Fruit fly (Drosophila melanogaster): ENCODE results near the gene Tengl2.

The Tengl2 gene

DNA sequence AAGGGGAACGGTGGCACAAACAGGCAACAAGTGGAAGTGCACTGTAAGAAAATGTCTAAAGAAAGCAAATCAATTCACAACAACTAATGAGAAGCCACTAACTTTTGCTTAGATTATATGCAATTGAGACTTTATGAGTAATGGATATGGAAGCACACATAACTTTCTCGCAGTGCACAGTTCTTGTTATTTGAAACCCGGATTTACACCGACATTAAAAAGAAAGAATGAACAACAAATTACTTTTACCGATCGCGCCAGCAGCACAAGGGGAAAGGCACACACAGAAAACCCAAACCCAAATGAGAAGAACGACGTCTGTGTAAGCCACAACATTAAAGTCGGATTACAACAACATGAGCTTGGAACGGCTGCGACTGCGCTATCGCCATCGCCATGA lies 50.1 kb downstream of the Tengl2 start (continued):
- TF ChIP-seq twi (tag; optimal IDR thresholded peaks at IDR 0.05) (peak; percentile 70), klu (GFP tag; IDR thresholded peaks at IDR 0.05) (no peak), cas (GFP tag; IDR thresholded peaks at IDR 0.05) (no peak), z (GFP tag; IDR thresholded peaks at IDR 0.05) (no peak), dmrt99B (tag; optimal IDR thresholded peaks at IDR 0.05) (peak; percentile 56), crol (GFP tag; IDR thresholded peaks at IDR 0.05) (no peak), seq (GFP tag; IDR thresholded peaks at IDR 0.05) (no peak), CG12071 (GFP tag; optimal IDR thresholded peaks at IDR 0.05) (no peak), CG8944 (GFP tag; optimal IDR thresholded peaks at IDR 0.05) (peak; percentile 77), p53 (GFP tag; optimal IDR thresholded peaks at IDR 0.05) (no peak), oc (tag; optimal IDR thresholded peaks at IDR 0.05) (peak; percentile 59), ems (GFP tag; optimal IDR thresholded peaks at IDR 0.05) (peak; percentile 13), zen2 (GFP tag; IDR thresholded peaks at IDR 0.05; ENCODE audit: partially characterized antibody) (no peak), CG1603 (tag; optimal IDR thresholded peaks at IDR 0.05) (peak; percentile 88), CG18262 (tag; optimal IDR thresholded peaks at IDR 0.05) (peak; percentile 90), row (GFP tag; IDR thresholded peaks at IDR 0.05) (peak; percentile 70), NfI (GFP tag; optimal IDR thresholded peaks at IDR 0.05) (peak; percentile 27), dati (GFP tag; IDR thresholded peaks at IDR 0.05) (no peak), CG8089 (GFP tag; optimal IDR thresholded peaks at IDR 0.05) (peak; percentile 75), mirr (GFP tag; optimal IDR thresholded peaks at IDR 0.05) (no peak), Bgb (GFP tag; IDR thresholded peaks at IDR 0.05; ENCODE audit: partially characterized antibody) (no peak), CG1529 (GFP tag; optimal IDR thresholded peaks at IDR 0.05) (peak; percentile 66), CG31365 (tag; optimal IDR thresholded peaks at IDR 0.05) (peak; percentile 14), prd (optimal IDR thresholded peaks at IDR 0.05) (no peak), prd (GFP tag; IDR thresholded peaks at IDR 0.05) (peak; percentile 82), Abd-B (GFP tag; optimal IDR thresholded peaks at IDR 0.05) (peak; percentile 54), NC2α (GFP tag; optimal IDR thresholded peaks at IDR 0.05) (no peak), pros (GFP tag; optimal IDR thresholded peaks at IDR 0.05) (no peak), CG12659 (GFP tag; optimal IDR thresholded peaks at IDR 0.05) (peak; percentile 6), CG3065 (GFP tag; optimal IDR thresholded peaks at IDR 0.05) (peak; percentile 62), kah (GFP tag; optimal IDR thresholded peaks at IDR 0.05) (peak; percentile 32), ac (GFP tag; optimal IDR thresholded peaks at IDR 0.05) (peak; percentile 51), sc (optimal IDR thresholded peaks at IDR 0.05) (no peak), sc (GFP tag; optimal IDR thresholded peaks at IDR 0.05) (peak; percentile 72), inv (GFP tag; IDR thresholded peaks at IDR 0.05; ENCODE audit: partially characterized antibody) (no peak), repo (GFP tag; optimal IDR thresholded peaks at IDR 0.05) (peak; percentile 55), CG15269 (tag; optimal IDR thresholded peaks at IDR 0.05) (no peak), CG11504 (tag; optimal IDR thresholded peaks at IDR 0.05) (peak; percentile 56), HLH4C (GFP tag; IDR thresholded peaks at IDR 0.05; ENCODE audit: partially characterized antibody) (no peak), sim (GFP tag; IDR thresholded peaks at IDR 0.05) (peak; percentile 78), CG4404 (GFP tag; IDR thresholded peaks at IDR 0.05) (peak; percentile 64; the same call in 1 of the 2 replicates), Opbp (GFP tag; IDR thresholded peaks at IDR 0.05; ENCODE audit: partially characterized antibody) (no peak), Doc2 (GFP tag; IDR thresholded peaks at IDR 0.05) (no peak), CG30020 (tag; optimal IDR thresholded peaks at IDR 0.05) (peak; percentile 22), ase (GFP tag; IDR thresholded peaks at IDR 0.05) (0 out of 3 replicates have a peak, but pooled peaks have one; percentile 25), maf-S (GFP tag; optimal IDR thresholded peaks at IDR 0.05) (no peak), slou (GFP tag; optimal IDR thresholded peaks at IDR 0.05) (no peak), CG12391 (tag; optimal IDR thresholded peaks at IDR 0.05) (peak; percentile 77), Bteb2 (GFP tag; optimal IDR thresholded peaks at IDR 0.05) (no peak), trh (GFP tag; optimal IDR thresholded peaks at IDR 0.05) (no peak), slbo (GFP tag; IDR thresholded peaks at IDR 0.05) (no peak), eyg (GFP tag; optimal IDR thresholded peaks at IDR 0.05) (no peak)
